Fruit fly (Drosophila melanogaster): ENCODE results near the gene Men-b.

The Men-b gene

dm6 chr3R:27185933-27186571 lies 34.6 kb downstream of the Men-b start (continued):
- no peak for TF ChIP-seq CoRest (tag; optimal IDR thresholded peaks at IDR 0.05)
- TF ChIP-seq CG18262 (tag; optimal IDR thresholded peaks at IDR 0.05): peak; percentile 10
- TF ChIP-seq Spps (tag; optimal IDR thresholded peaks at IDR 0.05): no peak
- no peak for TF ChIP-seq chif (GFP tag; optimal IDR thresholded peaks at IDR 0.05)
- no peak for TF ChIP-seq mirr (GFP tag; optimal IDR thresholded peaks at IDR 0.05)
- no peak for TF ChIP-seq Hey (tag; optimal IDR thresholded peaks at IDR 0.05)
- TF ChIP-seq zen2 (GFP tag; IDR thresholded peaks at IDR 0.05; ENCODE audit: partially characterized antibody): no peak
- TF ChIP-seq hbn (GFP tag; IDR thresholded peaks at IDR 0.05; ENCODE audit: partially characterized antibody): no peak
- no peak for TF ChIP-seq jigr1 (GFP tag; IDR thresholded peaks at IDR 0.05)
- TF ChIP-seq ken (GFP tag; IDR thresholded peaks at IDR 0.05): 0 out of 3 replicates have a peak, but pooled peaks have one; percentile 17
- no peak for TF ChIP-seq fd96Cb (tag; optimal IDR thresholded peaks at IDR 0.05)
- TF ChIP-seq NK7.1 (GFP tag; optimal IDR thresholded peaks at IDR 0.05): no peak
- TF ChIP-seq Bdp1 (GFP tag; optimal IDR thresholded peaks at IDR 0.05): no peak
- TF ChIP-seq ERR (GFP tag; optimal IDR thresholded peaks at IDR 0.05): no peak
- TF ChIP-seq CG11696 (GFP tag; IDR thresholded peaks at IDR 0.05): no peak
- no peak for TF ChIP-seq Elba2 (GFP tag; optimal IDR thresholded peaks at IDR 0.05)
- TF ChIP-seq Nf-YB (GFP tag; optimal IDR thresholded peaks at IDR 0.05): no peak
- TF ChIP-seq Dbx (GFP tag; IDR thresholded peaks at IDR 0.05): no peak
- no peak for TF ChIP-seq CG16813 (GFP tag; IDR thresholded peaks at IDR 0.05; ENCODE audit: partially characterized antibody)
- no peak for TF ChIP-seq tll (GFP tag; optimal IDR thresholded peaks at IDR 0.05)
- TF ChIP-seq tio (GFP tag; optimal IDR thresholded peaks at IDR 0.05): no peak
- no peak for TF ChIP-seq fu2 (GFP tag; optimal IDR thresholded peaks at IDR 0.05)
- no peak for TF ChIP-seq Asciz (GFP tag; optimal IDR thresholded peaks at IDR 0.05)
- TF ChIP-seq caup (GFP tag; optimal IDR thresholded peaks at IDR 0.05; ENCODE audit: severe bottlenecking): no peak
- TF ChIP-seq CG17385 (GFP tag; optimal IDR thresholded peaks at IDR 0.05): no peak
- no peak for TF ChIP-seq Xbp1 (GFP tag; optimal IDR thresholded peaks at IDR 0.05)
- no peak for TF ChIP-seq CG18764 (GFP tag; optimal IDR thresholded peaks at IDR 0.05)
- peak; percentile 3 for TF ChIP-seq nmo (GFP tag; optimal IDR thresholded peaks at IDR 0.05)
- TF ChIP-seq aop (GFP tag; IDR thresholded peaks at IDR 0.05): no peak
- TF ChIP-seq Fer1 (GFP tag; optimal IDR thresholded peaks at IDR 0.05): no peak
- TF ChIP-seq vvl (GFP tag; IDR thresholded peaks at IDR 0.05): no peak
- TF ChIP-seq Mes4 (GFP tag; optimal IDR thresholded peaks at IDR 0.05): no peak
- no peak for TF ChIP-seq cwo (GFP tag; optimal IDR thresholded peaks at IDR 0.05)
- TF ChIP-seq CG3065 (GFP tag; optimal IDR thresholded peaks at IDR 0.05): no peak
- TF ChIP-seq CG11504 (tag; optimal IDR thresholded peaks at IDR 0.05): peak; percentile 5
- TF ChIP-seq so (GFP tag; IDR thresholded peaks at IDR 0.05): no peak
- TF ChIP-seq CG15269 (tag; optimal IDR thresholded peaks at IDR 0.05): no peak
- TF ChIP-seq grn (GFP tag; optimal IDR thresholded peaks at IDR 0.05): no peak
- no peak for TF ChIP-seq Myb (GFP tag; optimal IDR thresholded peaks at IDR 0.05)
- no peak for TF ChIP-seq lab (GFP tag; optimal IDR thresholded peaks at IDR 0.05)
- no peak for TF ChIP-seq Ets65A (GFP tag)
- TF ChIP-seq CG6175 (GFP tag; IDR thresholded peaks at IDR 0.05): 0 out of 3 replicates have a peak, but pooled peaks have one; percentile 18
- no peak for TF ChIP-seq lov (optimal IDR thresholded peaks at IDR 0.05)
- TF ChIP-seq lov (GFP tag; IDR thresholded peaks at IDR 0.05): no peak
- TF ChIP-seq Hr51 (GFP tag; optimal IDR thresholded peaks at IDR 0.05): no peak
- TF ChIP-seq CG32767 (GFP tag; IDR thresholded peaks at IDR 0.05): no peak
- no peak for TF ChIP-seq CG12659 (GFP tag; optimal IDR thresholded peaks at IDR 0.05)
- TF ChIP-seq dpn (GFP tag; optimal IDR thresholded peaks at IDR 0.05): no peak
- TF ChIP-seq dmrt99B (tag; optimal IDR thresholded peaks at IDR 0.05): peak; percentile 1
- TF ChIP-seq CG13296 (GFP tag; optimal IDR thresholded peaks at IDR 0.05): no peak

All from whole organism, embryonic.